Worm (Caenorhabditis elegans): Measurements from ENCODE around the gene clec-207.

The clec-207 gene

DNA sequence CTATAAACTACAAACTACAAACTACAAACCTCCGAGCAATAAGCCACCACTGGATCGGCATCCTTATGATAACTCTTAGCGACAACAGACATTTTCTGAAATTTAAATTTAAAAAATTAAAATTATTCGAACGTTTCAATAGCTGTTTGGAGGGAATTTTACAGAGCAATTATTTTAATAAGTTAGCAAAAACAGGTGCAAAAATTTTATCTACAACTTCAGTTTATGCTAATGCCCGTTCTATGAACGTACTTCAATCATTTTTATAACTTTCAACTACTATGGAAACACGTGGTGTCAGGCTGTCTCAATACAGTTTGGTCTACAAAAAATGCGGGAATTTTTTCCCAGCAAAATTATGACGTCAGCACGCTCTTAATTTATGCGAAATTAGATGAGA is 42.4 kb upstream of the clec-207 start, which contains the start of gene comt-5:
TSS of gene comt-5 (minus strand) at position 101 of the 400 bp plus-strand sequence.
- no peak for TF ChIP-seq zag-1 (tag; optimal IDR thresholded peaks at IDR 0.05)
- TF ChIP-seq hmg-11 (tag; optimal IDR thresholded peaks at IDR 0.05), result no peak
- TF ChIP-seq fos-1 (tag; optimal IDR thresholded peaks at IDR 0.05), result no peak
- no peak for TF ChIP-seq nhr-67 (tag; optimal IDR thresholded peaks at IDR 0.05)
- no peak for TF ChIP-seq aly-2 (tag; optimal IDR thresholded peaks at IDR 0.05)
- no peak for TF ChIP-seq ztf-11 (tag; optimal IDR thresholded peaks at IDR 0.05)
- TF ChIP-seq skn-1 (tag; optimal IDR thresholded peaks at IDR 0.05), result no peak
- no peak for TF ChIP-seq eor-1 (tag; optimal IDR thresholded peaks at IDR 0.05)
- TF ChIP-seq unc-39 (tag; optimal IDR thresholded peaks at IDR 0.05), result no peak
- TF ChIP-seq nhr-77 (tag; optimal IDR thresholded peaks at IDR 0.05), result no peak
- no peak for TF ChIP-seq nhr-25 (tag; optimal IDR thresholded peaks at IDR 0.05)
- no peak for TF ChIP-seq R02D3.7 (tag; optimal IDR thresholded peaks at IDR 0.05)
- TF ChIP-seq nfya-1 (tag; optimal IDR thresholded peaks at IDR 0.05; ENCODE audit: insufficient read depth), result no peak
- no peak for TF ChIP-seq lin-39 (tag; optimal IDR thresholded peaks at IDR 0.05)
- TF ChIP-seq nhr-76 (tag; optimal IDR thresholded peaks at IDR 0.05), result no peak
- no peak for TF ChIP-seq nhr-43 (tag; optimal IDR thresholded peaks at IDR 0.05; ENCODE audit: poor library complexity, severe bottlenecking)
- TF ChIP-seq ztf-4 (tag; optimal IDR thresholded peaks at IDR 0.05), result no peak
- no peak for TF ChIP-seq nhr-23 (tag; optimal IDR thresholded peaks at IDR 0.05)

ce11 chrV:2054254-2054653 is 41.6 kb upstream of the clec-207 start:
- no peak for TF ChIP-seq pqm-1 (tag; optimal IDR thresholded peaks at IDR 0.05)
- no peak for TF ChIP-seq nfya-1 (tag; optimal IDR thresholded peaks at IDR 0.05; ENCODE audit: insufficient read depth)
- TF ChIP-seq elt-1 (tag; optimal IDR thresholded peaks at IDR 0.05), result no peak
- no peak for TF ChIP-seq unc-39 (tag; optimal IDR thresholded peaks at IDR 0.05)
- TF ChIP-seq lin-39 (tag; optimal IDR thresholded peaks at IDR 0.05), result no peak
- no peak for TF ChIP-seq snpc-4 (tag; optimal IDR thresholded peaks at IDR 0.05)
- no peak for TF ChIP-seq daf-12 (tag; optimal IDR thresholded peaks at IDR 0.05)
- no peak for TF ChIP-seq ztf-11 (tag; optimal IDR thresholded peaks at IDR 0.05)
- TF ChIP-seq egl-27 (tag; optimal IDR thresholded peaks at IDR 0.05), result no peak
- no peak for TF ChIP-seq ceh-82 (tag; optimal IDR thresholded peaks at IDR 0.05)

DNA sequence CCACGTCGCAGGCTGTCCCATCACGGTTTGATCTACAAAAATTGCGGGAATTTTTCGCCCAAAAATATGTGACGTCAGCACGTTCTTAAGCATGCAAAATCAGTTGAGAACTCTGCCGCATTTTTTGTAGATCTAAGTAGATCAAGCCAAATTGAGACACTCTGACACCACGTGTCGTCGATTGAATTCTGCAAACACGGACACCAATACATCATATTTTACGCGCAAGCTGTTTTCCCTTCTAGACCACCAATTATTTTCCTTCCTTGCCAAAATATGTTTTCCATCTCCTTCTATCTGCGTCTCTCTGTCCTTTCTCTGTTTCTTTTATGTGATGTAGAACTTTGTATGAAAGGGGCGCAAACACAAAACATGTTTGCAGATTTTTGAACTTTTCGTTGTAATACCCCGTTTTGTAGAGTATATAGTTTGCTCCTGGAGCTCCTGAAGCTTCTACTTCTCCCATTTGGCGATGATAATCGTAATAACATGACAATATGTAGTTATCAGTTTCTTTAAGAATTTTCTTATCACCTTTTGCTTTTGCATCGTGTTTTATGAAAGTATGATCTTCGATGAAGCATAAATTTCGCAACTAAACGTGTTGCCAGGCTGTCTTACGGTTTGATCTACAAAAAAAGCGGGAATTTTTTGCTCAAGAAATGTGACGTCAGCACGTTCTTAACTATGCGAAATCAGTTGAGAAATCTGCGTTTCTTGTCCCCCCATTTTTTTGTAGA is 39.9 kb upstream of the clec-207 start:
- TF ChIP-seq lin-15B (tag; optimal IDR thresholded peaks at IDR 0.05) (peak; percentile 8), egl-27 (tag; optimal IDR thresholded peaks at IDR 0.05) (no peak), ceh-16 (tag; optimal IDR thresholded peaks at IDR 0.05) (no peak), pha-4 (tag; optimal IDR thresholded peaks at IDR 0.05) (peak; percentile 58), elt-2 (tag; optimal IDR thresholded peaks at IDR 0.05) (peak; percentile 63), pqm-1 (tag; optimal IDR thresholded peaks at IDR 0.05) (peak; percentile 28), zag-1 (tag; optimal IDR thresholded peaks at IDR 0.05) (no peak), nhr-76 (tag; optimal IDR thresholded peaks at IDR 0.05) (peak; percentile 25)

DNA sequence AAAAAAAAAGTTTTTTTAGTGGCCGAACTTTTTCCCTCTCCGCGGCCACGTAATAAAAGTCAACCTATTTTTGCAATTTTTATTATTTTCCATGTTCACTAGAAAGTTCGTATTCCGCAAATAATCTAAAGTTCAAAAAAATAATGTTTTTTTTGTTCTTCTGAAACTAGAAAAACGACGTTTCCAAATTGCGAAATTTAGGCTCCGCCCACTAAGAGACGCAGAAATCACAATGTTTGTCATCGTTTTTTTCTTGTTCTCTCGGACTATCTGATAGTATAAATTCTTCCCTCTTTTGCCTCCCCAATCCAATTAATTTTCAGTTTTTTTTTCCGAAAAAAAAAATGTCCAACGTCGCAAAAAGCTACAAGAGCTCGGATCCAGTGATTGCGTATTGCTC is 38.5 kb upstream of the clec-207 start, which contains the start of gene comt-3:
TSS of gene comt-3 (plus strand) at position 214 of the 400 bp plus-strand sequence.
- TF ChIP-seq lin-15B (tag; optimal IDR thresholded peaks at IDR 0.05) (no peak), fos-1 (tag; optimal IDR thresholded peaks at IDR 0.05) (no peak), egl-5 (tag; optimal IDR thresholded peaks at IDR 0.05) (no peak), eor-1 (tag; optimal IDR thresholded peaks at IDR 0.05) (no peak), unc-62 (GFP tag; optimal IDR thresholded peaks at IDR 0.05) (no peak), mdl-1 (tag; optimal IDR thresholded peaks at IDR 0.05) (no peak)

ce11 chrV:2066780-2067179 is 29.1 kb upstream of the clec-207 start, which contains the start of gene nhr-86:
nhr-86 (minus strand) TSS chrV:2066850.
- TF ChIP-seq mdl-1 (tag; optimal IDR thresholded peaks at IDR 0.05) (no peak), ZK546.5 (tag; optimal IDR thresholded peaks at IDR 0.05) (no peak), fkh-2 (tag; optimal IDR thresholded peaks at IDR 0.05) (no peak), hmg-11 (tag; optimal IDR thresholded peaks at IDR 0.05) (peak; percentile 34), nfya-1 (tag; optimal IDR thresholded peaks at IDR 0.05; ENCODE audit: insufficient read depth) (peak; percentile 18), elt-2 (tag; optimal IDR thresholded peaks at IDR 0.05) (peak; percentile 59), nhr-25 (tag; optimal IDR thresholded peaks at IDR 0.05) (no peak), elt-1 (tag; optimal IDR thresholded peaks at IDR 0.05) (no peak), zag-1 (tag; optimal IDR thresholded peaks at IDR 0.05) (no peak), sea-2 (GFP tag; optimal IDR thresholded peaks at IDR 0.05) (no peak), ceh-82 (tag; optimal IDR thresholded peaks at IDR 0.05) (no peak), snpc-4 (tag; optimal IDR thresholded peaks at IDR 0.05) (no peak), jun-1 (tag; optimal IDR thresholded peaks at IDR 0.05) (no peak), lin-39 (tag; optimal IDR thresholded peaks at IDR 0.05) (no peak), egl-27 (tag; optimal IDR thresholded peaks at IDR 0.05) (no peak)
